Worm (Caenorhabditis elegans) whole organism, L4 larva: ENCODE measurements around the gene ragc-1.

ENCODE experiments used
- F10B5.3 ChIP-seq: sonication (generic microtip); optimal IDR thresholded peaks from 2 replicates; lab custom pipeline; 2016; ENCODE audit warnings: mild to moderate bottlenecking, missing genetic modification characterization, missing compliant biosample characterization
- F37D6.2 ChIP-seq: sonication (generic microtip); optimal IDR thresholded peaks from 2 replicates; lab custom pipeline; 2016; ENCODE audit warnings: mild to moderate bottlenecking, missing genetic modification characterization, missing compliant biosample characterization
- T26A8.4 ChIP-seq: fragments of 200-800 bp; sonication (Bioruptor generic); IDR thresholded peaks from 2 replicates; pipeline ENCODE4 v1.3.6; 2022; ENCODE audit warnings: missing genetic modification characterization, missing compliant biosample characterization
- Y105C5A.15 ChIP-seq: fragments of 200-800 bp; sonication (Bioruptor generic); IDR thresholded peaks from 2 replicates; pipeline ENCODE4 v1.3.6; 2022; ENCODE audit warnings: missing genetic modification characterization, missing compliant biosample characterization
- Y48G9A.11 ChIP-seq: fragments of 200-800 bp; sonication (Bioruptor generic); IDR thresholded peaks from 2 replicates; pipeline ENCODE4 v1.3.6; 2022; ENCODE audit warnings: missing genetic modification reagents, missing genetic modification characterization, missing compliant biosample characterization
- Y5F2A.4 ChIP-seq: fragments of 200-800 bp; sonication (Bioruptor generic); optimal IDR thresholded peaks from 2 replicates; lab custom pipeline; 2018; ENCODE audit warnings: mild to moderate bottlenecking, missing genetic modification characterization, missing compliant biosample characterization
- aha-1 ChIP-seq: fragments of 150-350 bp; peaks from one replicate; lab custom pipeline; 2014; ENCODE audit warnings: missing biosample characterization, missing genetic modification characterization
- ceh-20 ChIP-seq: fragments of 200-800 bp; sonication (Bioruptor generic); IDR thresholded peaks from 2 replicates; pipeline ENCODE4 v1.3.6; 2022; ENCODE audit warnings: missing genetic modification reagents, missing genetic modification characterization, missing compliant biosample characterization
- ceh-32 ChIP-seq: sonication (generic microtip); optimal IDR thresholded peaks from 2 replicates; lab custom pipeline; 2016; ENCODE audit warnings: mild to moderate bottlenecking, missing genetic modification characterization, missing compliant biosample characterization; ENCODE audit not compliant: poor library complexity
- ceh-44 ChIP-seq: fragments of 200-800 bp; sonication (Bioruptor generic); IDR thresholded peaks from 2 replicates; pipeline ENCODE4 v1.3.6; 2022; ENCODE audit warnings: missing genetic modification reagents, missing genetic modification characterization, missing compliant biosample characterization
- ces-1 ChIP-seq: fragments of 150-350 bp; sonication (generic microtip); optimal IDR thresholded peaks from 4 replicates; lab custom pipeline; 2014; ENCODE audit warnings: missing biosample characterization, missing genetic modification reagents, missing genetic modification characterization
- ctbp-1 ChIP-seq: fragments of 200-800 bp; sonication (Bioruptor generic); IDR thresholded peaks from 2 replicates; pipeline ENCODE4 v1.3.6; 2022; ENCODE audit warnings: missing genetic modification reagents, missing genetic modification characterization, missing compliant biosample characterization
- daf-12 ChIP-seq: fragments of 150-350 bp; optimal IDR thresholded peaks from 2 replicates; lab custom pipeline; 2014; ENCODE audit warnings: missing biosample characterization, missing genetic modification reagents, missing genetic modification characterization
- daf-16 ChIP-seq, 3 experiments: sonication (generic microtip); optimal IDR thresholded peaks; 2 replicates each; lab custom pipeline; 2016 to 2017; ENCODE audit warnings: missing genetic modification characterization in 3 of 3, missing genetic modification reagents in 3 of 3, mild to moderate bottlenecking in 2 of 3, missing compliant biosample characterization in 2 of 3, missing biosample characterization in 1 of 3, moderate library complexity in 1 of 3
- dmd-8 ChIP-seq: fragments of 200-800 bp; sonication (Bioruptor generic); IDR thresholded peaks from 2 replicates; pipeline ENCODE4 v1.3.6; 2022; ENCODE audit warnings: missing genetic modification characterization, missing compliant biosample characterization
- duxl-1 ChIP-seq: sonication (generic microtip); optimal IDR thresholded peaks from 2 replicates; lab custom pipeline; 2016; ENCODE audit warnings: mild to moderate bottlenecking, missing genetic modification characterization, moderate library complexity, missing compliant biosample characterization; ENCODE audit not compliant: poor library complexity
- fkh-10 ChIP-seq: fragments of 150-350 bp; optimal IDR thresholded peaks from 2 replicates; lab custom pipeline; 2014; ENCODE audit warnings: missing biosample characterization, missing genetic modification reagents, missing genetic modification characterization
- hif-1 ChIP-seq, 2 experiments: sonication (generic microtip); optimal IDR thresholded peaks; 2 replicates each; lab custom pipeline; 2016 to 2017; ENCODE audit warnings: missing compliant biosample characterization in 2 of 2, missing genetic modification characterization in 2 of 2, missing genetic modification reagents in 2 of 2, missing genotype in 2 of 2, mild to moderate bottlenecking in 1 of 2
- hmg-1.1 ChIP-seq: fragments of 200-800 bp; sonication (Bioruptor generic); IDR thresholded peaks from 2 replicates; pipeline ENCODE4 v1.3.6; 2022; ENCODE audit warnings: missing genetic modification reagents, missing genetic modification characterization, missing compliant biosample characterization
- jun-1 ChIP-seq: fragments of 150-350 bp; optimal IDR thresholded peaks from 2 replicates; lab custom pipeline; 2014; ENCODE audit warnings: missing biosample characterization, missing genetic modification reagents, missing genetic modification characterization
- lsy-2 ChIP-seq, 2 experiments: fragments of 150-350 bp in 1 of 2; sonication (generic microtip) in 1 of 2; optimal IDR thresholded peaks; 2 replicates each; lab custom pipeline; 2014 to 2017; ENCODE audit warnings: missing biosample characterization in 2 of 2, missing genetic modification characterization in 2 of 2
- madf-5 ChIP-seq, 2 experiments: fragments of 200-800 bp; sonication (Bioruptor generic); IDR thresholded peaks; 2 replicates each; pipeline ENCODE4 v1.3.6; 2022; ENCODE audit warnings: missing compliant biosample characterization in 2 of 2, missing genetic modification characterization in 2 of 2
- mdt-29 ChIP-seq: fragments of 200-800 bp; sonication (Bioruptor generic); IDR thresholded peaks from 2 replicates; pipeline ENCODE4 v1.3.6; 2022; ENCODE audit warnings: missing genetic modification reagents, missing genetic modification characterization, missing compliant biosample characterization
- mep-1 ChIP-seq: fragments of 150-350 bp; sonication (generic microtip); optimal IDR thresholded peaks from 3 replicates; lab custom pipeline; 2014; ENCODE audit warnings: missing biosample characterization, missing genetic modification characterization
- mes-2 ChIP-seq: sonication (generic microtip); optimal IDR thresholded peaks from 2 replicates; lab custom pipeline; 2016; ENCODE audit warnings: missing genotype, mild to moderate bottlenecking, missing genetic modification characterization, missing compliant biosample characterization; ENCODE audit not compliant: poor library complexity, severe bottlenecking
- nhr-10 ChIP-seq: fragments of 150-350 bp; optimal IDR thresholded peaks from 2 replicates; lab custom pipeline; 2014; ENCODE audit warnings: missing biosample characterization, missing genetic modification characterization
- nhr-237 ChIP-seq: sonication (generic microtip); optimal IDR thresholded peaks from 2 replicates; lab custom pipeline; 2017; ENCODE audit warnings: missing biosample characterization, missing genetic modification characterization
- nhr-28 ChIP-seq: fragments of 150-350 bp; optimal IDR thresholded peaks from 2 replicates; lab custom pipeline; 2014; ENCODE audit warnings: missing biosample characterization, missing genetic modification characterization
- nhr-41 ChIP-seq: fragments of 200-800 bp; sonication (Bioruptor generic); IDR thresholded peaks from 2 replicates; pipeline ENCODE4 v1.3.6; 2022; ENCODE audit warnings: missing genetic modification reagents, missing genetic modification characterization, missing compliant biosample characterization
- nhr-42 ChIP-seq: fragments of 200-800 bp; sonication (Bioruptor generic); IDR thresholded peaks from 2 replicates; pipeline ENCODE4 v1.3.6; 2022; ENCODE audit warnings: missing genetic modification characterization, missing compliant biosample characterization
- nhr-48 ChIP-seq: sonication (generic microtip); optimal IDR thresholded peaks from 2 replicates; lab custom pipeline; 2016; ENCODE audit warnings: mild to moderate bottlenecking, missing genetic modification characterization, missing compliant biosample characterization
- nhr-6 ChIP-seq: fragments of 150-350 bp; optimal IDR thresholded peaks from 2 replicates; lab custom pipeline; 2014; ENCODE audit warnings: missing biosample characterization, missing genetic modification characterization
- nhr-76 ChIP-seq: fragments of 150-350 bp; optimal IDR thresholded peaks from 2 replicates; lab custom pipeline; 2014; ENCODE audit warnings: missing biosample characterization, missing genetic modification characterization
- pha-4 ChIP-seq, 2 experiments: fragments of 150-350 bp in 1 of 2; fragments of 200-800 bp in 1 of 2; sonication (Bioruptor generic) in 1 of 2; IDR thresholded peaks in 1 of 2; optimal IDR thresholded peaks in 1 of 2; 2 replicates each; pipeline versions ENCODE4 v1.3.6 to Lab custom; 2014 to 2022; ENCODE audit warnings: missing genetic modification characterization in 2 of 2, missing genetic modification reagents in 2 of 2, missing biosample characterization in 1 of 2, missing compliant biosample characterization in 1 of 2
- php-3 ChIP-seq: fragments of 200-800 bp; sonication (Bioruptor generic); IDR thresholded peaks from 2 replicates; pipeline ENCODE4 v1.3.6; 2022; ENCODE audit warnings: missing genetic modification reagents, missing genetic modification characterization, missing compliant biosample characterization
- set-16 ChIP-seq: fragments of 200-800 bp; sonication (Bioruptor generic); IDR thresholded peaks from 2 replicates; pipeline ENCODE4 v1.3.6; 2022; ENCODE audit warnings: missing genetic modification reagents, missing genetic modification characterization, missing compliant biosample characterization
- spr-1 ChIP-seq: sonication (generic microtip); optimal IDR thresholded peaks from 2 replicates; lab custom pipeline; 2016; ENCODE audit warnings: mild to moderate bottlenecking, missing genetic modification characterization, missing compliant biosample characterization
- spr-3 ChIP-seq: fragments of 200-800 bp; sonication (Bioruptor generic); optimal IDR thresholded peaks from 2 replicates; lab custom pipeline; 2018; ENCODE audit warnings: mild to moderate bottlenecking, missing genetic modification characterization, missing compliant biosample characterization
- tag-97 ChIP-seq: fragments of 200-800 bp; sonication (Bioruptor generic); IDR thresholded peaks from 2 replicates; pipeline ENCODE4 v1.3.6; 2022; ENCODE audit warnings: missing genetic modification characterization, missing compliant biosample characterization
- unc-130 ChIP-seq: sonication (generic microtip); optimal IDR thresholded peaks from 2 replicates; lab custom pipeline; 2016; ENCODE audit warnings: missing genetic modification reagents, missing genetic modification characterization, missing compliant biosample characterization
- unc-62 ChIP-seq, 3 experiments: fragments of 150-350 bp in 1 of 3; sonication (generic microtip); optimal IDR thresholded peaks in 2 of 3; peaks in 1 of 3; 1 replicate in 1 of 3; 2 replicates in 2 of 3; lab custom pipeline; 2014 to 2017; ENCODE audit warnings: missing biosample characterization in 3 of 3, missing genetic modification characterization in 3 of 3, missing genetic modification reagents in 3 of 3, missing genotype in 1 of 3
- zag-1 ChIP-seq: fragments of 150-350 bp; optimal IDR thresholded peaks from 2 replicates; lab custom pipeline; 2014; ENCODE audit warnings: missing biosample characterization, missing genetic modification characterization
- zfp-3 ChIP-seq: fragments of 200-800 bp; sonication (Bioruptor generic); conservative IDR thresholded peaks from 2 replicates; pipeline ENCODE4 v1.3.6; 2022; ENCODE audit warnings: missing genetic modification reagents, missing genetic modification characterization, missing compliant biosample characterization
- zip-11 ChIP-seq: fragments of 200-800 bp; sonication (Bioruptor generic); IDR thresholded peaks from 2 replicates; pipeline ENCODE4 v1.3.6; 2022; ENCODE audit warnings: missing genetic modification characterization, missing compliant biosample characterization

The ragc-1 gene

ce11 chrIV:11569795-11570194 is 34.9 kb downstream of the ragc-1 start:
- TF ChIP-seq aha-1 (peak; percentile 3), jun-1 (tag; lab: Kevin White, UChicago) (no peak)

DNA sequence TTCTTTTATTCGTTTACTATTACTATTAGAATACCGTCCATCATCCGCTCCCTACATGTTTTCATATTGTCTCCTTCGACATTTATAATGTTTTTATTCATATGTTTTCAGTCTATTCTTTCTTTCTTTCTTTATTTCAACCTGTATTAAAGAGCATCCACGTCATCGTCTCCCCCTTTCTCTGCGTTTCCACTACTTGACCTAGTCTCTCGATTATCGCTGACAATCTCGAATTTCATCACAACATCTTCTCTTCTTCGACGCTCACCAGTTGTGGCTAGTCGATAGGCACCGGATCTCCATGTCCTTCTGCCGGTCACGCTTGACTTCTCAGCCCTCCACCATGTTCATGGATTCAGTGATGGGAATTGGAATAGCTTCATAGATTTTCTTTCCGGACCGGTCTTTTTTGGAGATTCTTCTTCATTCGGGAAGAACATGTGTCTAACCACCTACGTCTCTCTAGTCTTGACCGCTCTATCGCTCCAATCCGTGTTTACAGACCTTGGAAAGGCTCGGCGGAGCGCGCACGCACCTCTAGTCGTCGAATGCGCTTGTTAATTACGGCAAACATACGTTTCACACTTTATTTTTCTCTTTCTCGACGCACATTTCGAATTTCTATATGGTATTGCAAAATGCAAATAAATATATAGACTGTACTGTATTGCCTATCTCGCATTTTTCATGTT is 36.3 kb downstream of the ragc-1 start:
- TF ChIP-seq hmg-1.1 (GFP tag; lab: Robert Waterston, UW) (no peak), php-3 (GFP tag; lab: Robert Waterston, UW) (no peak), lsy-2 (tag; optimal IDR thresholded peaks at IDR 0.05; lab: Kevin White, UChicago) (no peak), aha-1 (peak; percentile 22), duxl-1 (tag; lab: Kevin White, UChicago) (no peak), ces-1 (GFP tag; lab: Kevin White, UChicago) (no peak), zag-1 (no peak), mep-1 (tag; lab: Kevin White, UChicago) (no peak), tag-97 (no peak), fkh-10 (no peak), dmd-8 (GFP tag; lab: Robert Waterston, UW) (no peak), Y48G9A.11 (no peak), unc-130 (GFP tag; lab: Kevin White, UChicago) (no peak), mes-2 (tag; lab: Kevin White, UChicago) (no peak), pha-4 (GFP tag; IDR thresholded peaks at IDR 0.05; lab: Robert Waterston, UW) (no peak), pha-4 (tag; optimal IDR thresholded peaks at IDR 0.05; lab: Kevin White, UChicago) (no peak), daf-16 (GFP tag; optimal IDR thresholded peaks at IDR 0.05; lab: Kevin White, UChicago) (no peak), daf-16 (tag; optimal IDR thresholded peaks at IDR 0.05; lab: Kevin White, UChicago) (peak; percentile 8), unc-62 (GFP tag; optimal IDR thresholded peaks at IDR 0.05 in 1 of 2; lab: Kevin White, UChicago) (peak in 1 of 2 experiments; percentile 96), unc-62 (tag; optimal IDR thresholded peaks at IDR 0.05; lab: Kevin White, UChicago) (no peak), nhr-42 (no peak)

DNA sequence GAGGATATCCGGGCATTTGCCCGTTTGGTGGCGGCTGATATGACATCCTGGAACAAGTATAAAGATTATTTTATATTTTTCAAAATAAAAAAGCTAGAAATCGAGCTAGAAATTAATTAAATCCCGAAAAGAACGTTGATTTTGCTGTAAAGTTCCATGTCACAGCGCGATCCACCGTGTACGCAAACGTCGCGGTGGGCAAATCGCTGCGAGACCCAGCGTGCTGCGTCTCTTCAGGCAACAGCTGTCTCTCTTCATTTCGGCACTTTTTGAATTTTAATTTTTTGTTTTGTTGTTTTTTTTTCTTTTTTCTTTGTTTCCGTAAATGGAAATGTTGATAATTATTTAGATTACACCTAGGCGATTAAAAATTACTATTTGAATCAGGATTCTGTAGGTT is 38.6 kb downstream of the ragc-1 start, which contains the start of gene sec-24.1:
sec-24.1 (minus strand) TSS at position 49 of the 400 bp plus-strand sequence.
- no peak for TF ChIP-seq Y105C5A.15 (GFP tag; lab: Robert Waterston, UW)
- TF ChIP-seq jun-1 (tag; lab: Kevin White, UChicago), result peak; percentile 53
- TF ChIP-seq hif-1 (tag; optimal IDR thresholded peaks at IDR 0.05; lab: Kevin White, UChicago), result peak in 1 of 2 experiments; percentile 69
- TF ChIP-seq nhr-48 (tag; lab: Kevin White, UChicago), result peak; percentile 61
- TF ChIP-seq T26A8.4, result peak; percentile 88
- TF ChIP-seq set-16 (GFP tag; lab: Robert Waterston, UW), result peak; percentile 49; the same call in 1 of the 2 replicates
- TF ChIP-seq ctbp-1 (GFP tag; lab: Robert Waterston, UW), result peak; percentile 71
- peak; percentile 77 for TF ChIP-seq ceh-20 (GFP tag; lab: Robert Waterston, UW)
- TF ChIP-seq pha-4 (GFP tag; IDR thresholded peaks at IDR 0.05; lab: Robert Waterston, UW), result peak; percentile 84
- TF ChIP-seq pha-4 (tag; optimal IDR thresholded peaks at IDR 0.05; lab: Kevin White, UChicago), result no peak
- TF ChIP-seq daf-12 (tag; lab: Kevin White, UChicago), result no peak
- TF ChIP-seq zfp-3 (GFP tag; lab: Robert Waterston, UW), result 0 out of 2 replicates have a peak, but pooled peaks have one; percentile 55
- peak; percentile 65; the same call in 1 of the 2 replicates for TF ChIP-seq php-3 (GFP tag; lab: Robert Waterston, UW)
- TF ChIP-seq Y5F2A.4 (GFP tag; lab: Kevin White, UChicago), result no peak
- TF ChIP-seq nhr-76 (tag; lab: Kevin White, UChicago), result no peak
- no peak for TF ChIP-seq madf-5 (GFP tag; IDR thresholded peaks at IDR 0.05; lab: Robert Waterston, UW)
- no peak for TF ChIP-seq nhr-237
- TF ChIP-seq aha-1, result peak; percentile 67
- peak; percentile 28 for TF ChIP-seq spr-3 (GFP tag; lab: Kevin White, UChicago)
- TF ChIP-seq nhr-6 (tag; lab: Kevin White, UChicago), result peak; percentile 90
- TF ChIP-seq zip-11 (GFP tag; lab: Robert Waterston, UW), result no peak
- TF ChIP-seq mdt-29 (GFP tag; lab: Robert Waterston, UW), result peak; percentile 50; the same call in 1 of the 2 replicates
- TF ChIP-seq ceh-44, result peak; percentile 73
- TF ChIP-seq unc-62 (GFP tag; optimal IDR thresholded peaks at IDR 0.05 in 1 of 2; lab: Kevin White, UChicago), result peak in 1 of 2 experiments; percentile 98
- TF ChIP-seq unc-62 (tag; optimal IDR thresholded peaks at IDR 0.05; lab: Kevin White, UChicago), result no peak
- no peak for TF ChIP-seq nhr-41 (GFP tag; lab: Robert Waterston, UW)
- peak; percentile 55 for TF ChIP-seq nhr-28 (tag; lab: Kevin White, UChicago)
- peak; percentile 41 for TF ChIP-seq F10B5.3 (tag; lab: Kevin White, UChicago)
- TF ChIP-seq nhr-10 (tag; lab: Kevin White, UChicago), result peak; percentile 44
- TF ChIP-seq spr-1, result peak; percentile 71
- peak; percentile 5 for TF ChIP-seq zag-1
- TF ChIP-seq F37D6.2 (tag; lab: Kevin White, UChicago), result peak; percentile 35
- TF ChIP-seq ceh-32 (tag; lab: Kevin White, UChicago), result no peak
